Fruit fly (Drosophila melanogaster) whole organism, prepupa: Measurements from ENCODE around the gene CG32299.

Source experiments
- Blimp-1 ChIP-seq: fragments of 200-800 bp; sonication (Bioruptor generic); optimal IDR thresholded peaks from 3 replicates; lab custom pipeline; 2017; ENCODE audit warnings: missing biosample characterization, missing genetic modification characterization, mild to moderate bottlenecking, moderate library complexity, missing genetic modification reagents
- CG7368 ChIP-seq: fragments of 200-800 bp; sonication (Bioruptor generic); optimal IDR thresholded peaks from 3 replicates; lab custom pipeline; 2016; ENCODE audit warnings: missing biosample characterization, missing genetic modification characterization
- lz ChIP-seq: fragments of 200-800 bp; sonication (Bioruptor generic); optimal IDR thresholded peaks from 3 replicates; lab custom pipeline; 2016; ENCODE audit warnings: missing biosample characterization, missing genetic modification characterization

DNA sequence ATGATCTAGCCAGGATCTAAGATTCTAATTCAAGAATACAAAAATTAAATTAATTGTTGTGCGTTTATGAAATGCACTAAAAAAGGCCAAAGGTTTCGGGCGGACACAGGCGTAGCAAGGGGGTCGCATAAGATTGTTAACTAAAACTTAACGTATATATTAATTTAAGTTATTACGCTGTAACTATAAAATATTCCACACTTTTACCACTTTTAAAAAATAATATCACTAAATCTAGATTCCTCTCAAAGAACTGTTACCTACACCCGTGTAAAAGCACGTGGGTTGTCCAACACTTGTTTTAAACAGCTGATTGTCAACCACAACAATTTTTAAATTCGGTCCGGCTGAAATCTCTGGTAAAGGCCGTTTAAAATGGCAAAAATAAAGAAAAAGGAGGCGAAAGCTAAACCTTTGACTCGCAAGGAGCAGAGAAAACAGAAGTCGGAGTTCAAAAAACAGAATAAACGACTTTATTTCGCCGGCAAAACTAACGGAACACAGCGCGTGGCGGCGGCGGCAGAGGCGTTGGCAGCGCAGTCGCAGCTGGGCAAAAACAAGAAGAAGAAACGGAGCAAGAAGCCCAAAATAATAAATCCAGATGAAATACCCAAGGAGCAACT, 17.3 kb downstream of the CG32299 start, which contains the start of the genes mRpL23 and CG9004:
- TF ChIP-seq CG7368 (peak; percentile 98), lz (peak; percentile 100), Blimp-1 (GFP tag; lab: Kevin White, UChicago) (peak; percentile 94)
